Worm (Caenorhabditis elegans) whole organism, young adult: ENCODE measurements around the gene F44A2.5.
A peak's percentile ranks its signal among the peaks of the same experiment; 100 is the strongest.

Experiments
- B0261.1 ChIP-seq: sonication (generic microtip); optimal IDR thresholded peaks from 2 replicates; lab custom pipeline; 2016; ENCODE audit warnings: mild to moderate bottlenecking, missing genetic modification characterization, moderate library complexity, missing compliant biosample characterization
- B0336.3 ChIP-seq: fragments of 200-800 bp; sonication (Bioruptor generic); IDR thresholded peaks from 2 replicates; pipeline ENCODE4 v1.3.6; 2022; ENCODE audit warnings: missing genetic modification characterization, missing compliant biosample characterization
- F22D6.2 ChIP-seq: sonication (generic microtip); optimal IDR thresholded peaks from 2 replicates; lab custom pipeline; 2016; ENCODE audit warnings: mild to moderate bottlenecking, missing genetic modification characterization, missing compliant biosample characterization
- F49E8.2 ChIP-seq: sonication (generic microtip); optimal IDR thresholded peaks from 3 replicates; lab custom pipeline; 2017; ENCODE audit warnings: missing genetic modification characterization, mild to moderate bottlenecking, missing compliant biosample characterization, antibody characterized with exemption, moderate library complexity; ENCODE audit not compliant: insufficient read depth
- F57A8.1 ChIP-seq: fragments of 200-800 bp; sonication (Bioruptor generic); optimal IDR thresholded peaks from 2 replicates; lab custom pipeline; 2018; ENCODE audit warnings: mild to moderate bottlenecking, missing genetic modification characterization, moderate library complexity, missing compliant biosample characterization
- F57C9.4 ChIP-seq: sonication (generic microtip); optimal IDR thresholded peaks from 2 replicates; lab custom pipeline; 2017; ENCODE audit warnings: mild to moderate bottlenecking, missing genetic modification characterization, missing compliant biosample characterization
- K12H6.12 ChIP-seq: fragments of 200-800 bp; sonication (Bioruptor generic); optimal IDR thresholded peaks from 2 replicates; lab custom pipeline; 2018; ENCODE audit warnings: mild to moderate bottlenecking, missing genetic modification characterization, missing compliant biosample characterization
- ZK185.1 ChIP-seq: sonication (generic microtip); optimal IDR thresholded peaks from 2 replicates; lab custom pipeline; 2016; ENCODE audit warnings: mild to moderate bottlenecking, missing genetic modification characterization, missing compliant biosample characterization; ENCODE audit not compliant: poor library complexity, severe bottlenecking
- akir-1 ChIP-seq: fragments of 200-800 bp; sonication (Bioruptor generic); optimal IDR thresholded peaks from 2 replicates; lab custom pipeline; 2018; ENCODE audit warnings: mild to moderate bottlenecking, missing genetic modification characterization, moderate library complexity, missing compliant biosample characterization
- athp-1 ChIP-seq: sonication (generic microtip); optimal IDR thresholded peaks from 2 replicates; lab custom pipeline; 2017; ENCODE audit warnings: mild to moderate bottlenecking, missing genetic modification characterization, missing compliant biosample characterization
- attf-3 ChIP-seq: fragments of 200-800 bp; sonication (Bioruptor generic); conservative IDR thresholded peaks from 2 replicates; pipeline ENCODE4 v1.3.6; 2022; ENCODE audit warnings: missing genetic modification reagents, missing genetic modification characterization, missing compliant biosample characterization
- attf-5 ChIP-seq: fragments of 200-800 bp; sonication (Bioruptor generic); optimal IDR thresholded peaks from 2 replicates; lab custom pipeline; 2018; ENCODE audit warnings: mild to moderate bottlenecking, missing genetic modification characterization, missing compliant biosample characterization
- cebp-2 ChIP-seq: fragments of 200-800 bp; sonication (Bioruptor generic); IDR thresholded peaks from 2 replicates; pipeline ENCODE4 v1.3.6; 2022; ENCODE audit warnings: missing genetic modification characterization, missing compliant biosample characterization
- ceh-100 ChIP-seq: fragments of 200-800 bp; sonication (Bioruptor generic); IDR thresholded peaks from 2 replicates; pipeline ENCODE4 v1.3.6; 2022; ENCODE audit warnings: missing genetic modification reagents, missing genetic modification characterization, missing compliant biosample characterization
- ceh-40 ChIP-seq: fragments of 200-800 bp; sonication (Bioruptor generic); IDR thresholded peaks from 2 replicates; pipeline ENCODE4 v1.3.6; 2022; ENCODE audit warnings: missing genetic modification characterization, missing compliant biosample characterization
- ceh-91 ChIP-seq: fragments of 200-800 bp; sonication (Bioruptor generic); IDR thresholded peaks from 2 replicates; pipeline ENCODE4 v1.3.6; 2022; ENCODE audit warnings: missing genetic modification reagents, missing genetic modification characterization, missing compliant biosample characterization
- chd-7 ChIP-seq: sonication (generic microtip); optimal IDR thresholded peaks from 2 replicates; lab custom pipeline; 2016; ENCODE audit warnings: mild to moderate bottlenecking, missing genetic modification characterization, moderate library complexity, missing compliant biosample characterization
- dpff-1 ChIP-seq: sonication (generic microtip); optimal IDR thresholded peaks from 2 replicates; lab custom pipeline; 2017; ENCODE audit warnings: mild to moderate bottlenecking, missing genetic modification characterization, missing compliant biosample characterization
- dpl-1 ChIP-seq: fragments of 150-350 bp; optimal IDR thresholded peaks from 2 replicates; lab custom pipeline; 2014; ENCODE audit warnings: missing biosample characterization, missing genetic modification reagents, missing genetic modification characterization
- fkh-3 ChIP-seq: sonication (generic microtip); optimal IDR thresholded peaks from 2 replicates; lab custom pipeline; 2016; ENCODE audit warnings: mild to moderate bottlenecking, missing genetic modification characterization, missing compliant biosample characterization
- him-1 ChIP-seq: sonication (generic microtip); optimal IDR thresholded peaks from 2 replicates; lab custom pipeline; 2016; ENCODE audit warnings: missing genotype, missing genetic modification reagents, missing genetic modification characterization, missing compliant biosample characterization
- hlh-12 ChIP-seq: sonication (generic microtip); optimal IDR thresholded peaks from 2 replicates; lab custom pipeline; 2016; ENCODE audit warnings: missing genetic modification characterization, missing compliant biosample characterization
- hmg-1.2 ChIP-seq: fragments of 200-800 bp; sonication (Bioruptor generic); IDR thresholded peaks from 2 replicates; pipeline ENCODE4 v1.3.6; 2022; ENCODE audit warnings: missing genetic modification reagents, missing genetic modification characterization, missing compliant biosample characterization
- let-526 ChIP-seq: fragments of 200-800 bp; sonication (Bioruptor generic); IDR thresholded peaks from 2 replicates; pipeline ENCODE4 v1.3.6; 2022; ENCODE audit warnings: missing genetic modification reagents, missing genetic modification characterization, missing compliant biosample characterization
- lin-26 ChIP-seq: fragments of 200-800 bp; sonication (Bioruptor generic); IDR thresholded peaks from 2 replicates; pipeline ENCODE4 v1.3.6; 2022; ENCODE audit warnings: missing genetic modification reagents, missing genetic modification characterization, missing compliant biosample characterization
- lin-54 ChIP-seq: fragments of 200-800 bp; sonication (Bioruptor generic); optimal IDR thresholded peaks from 2 replicates; lab custom pipeline; 2018; ENCODE audit warnings: mild to moderate bottlenecking, missing genetic modification characterization, missing compliant biosample characterization
- lsl-1 ChIP-seq: fragments of 200-800 bp; sonication (Bioruptor generic); optimal IDR thresholded peaks from 2 replicates; lab custom pipeline; 2018; ENCODE audit warnings: mild to moderate bottlenecking, missing genetic modification characterization, moderate library complexity, missing compliant biosample characterization
- lsy-27 ChIP-seq: sonication (generic microtip); optimal IDR thresholded peaks from 2 replicates; lab custom pipeline; 2017; ENCODE audit warnings: missing genetic modification characterization, mild to moderate bottlenecking, missing compliant biosample characterization, antibody characterized with exemption, missing genotype, borderline replicate concordance; ENCODE audit not compliant: insufficient read depth
- madf-10 ChIP-seq: sonication (generic microtip); optimal IDR thresholded peaks from 2 replicates; lab custom pipeline; 2016; ENCODE audit warnings: mild to moderate bottlenecking, missing genetic modification characterization, missing compliant biosample characterization
- mcd-1 ChIP-seq: fragments of 200-800 bp; sonication (Bioruptor generic); IDR thresholded peaks from 2 replicates; pipeline ENCODE4 v1.3.6; 2022; ENCODE audit warnings: missing genetic modification reagents, missing genetic modification characterization, missing compliant biosample characterization
- mes-4 ChIP-seq: sonication (generic microtip); optimal IDR thresholded peaks from 2 replicates; lab custom pipeline; 2016; ENCODE audit warnings: missing genotype, missing genetic modification characterization, missing compliant biosample characterization
- nfya-2 ChIP-seq: fragments of 200-800 bp; sonication (Bioruptor generic); IDR thresholded peaks from 2 replicates; pipeline ENCODE4 v1.3.6; 2022; ENCODE audit warnings: missing genetic modification reagents, missing genetic modification characterization, missing compliant biosample characterization
- nhr-27 ChIP-seq: fragments of 200-800 bp; sonication (Bioruptor generic); optimal IDR thresholded peaks from 2 replicates; lab custom pipeline; 2018; ENCODE audit warnings: mild to moderate bottlenecking, missing genetic modification characterization, moderate library complexity, missing compliant biosample characterization
- nhr-80 ChIP-seq: sonication (generic microtip); optimal IDR thresholded peaks from 2 replicates; lab custom pipeline; 2016; ENCODE audit warnings: missing genetic modification characterization, missing compliant biosample characterization
- nhr-90 ChIP-seq: sonication (generic microtip); optimal IDR thresholded peaks from 2 replicates; lab custom pipeline; 2016; ENCODE audit warnings: missing genotype, mild to moderate bottlenecking, missing genetic modification characterization, missing compliant biosample characterization
- pbrm-1 ChIP-seq: fragments of 200-800 bp; sonication (Bioruptor generic); IDR thresholded peaks from 2 replicates; pipeline ENCODE4 v1.3.6; 2022; ENCODE audit warnings: missing genetic modification reagents, missing genetic modification characterization, missing compliant biosample characterization
- repo-1 ChIP-seq: sonication (generic microtip); optimal IDR thresholded peaks from 2 replicates; lab custom pipeline; 2017; ENCODE audit warnings: mild to moderate bottlenecking, missing genetic modification characterization, missing compliant biosample characterization
- rpc-1 ChIP-seq, 2 experiments: fragments of 150-350 bp in 1 of 2; sonication (generic microtip) in 1 of 2; optimal IDR thresholded peaks; 2 replicates each; lab custom pipeline; 2014 to 2018; ENCODE audit warnings: missing biosample characterization in 1 of 2, missing genetic modification characterization in 1 of 2, missing genetic modification reagents in 1 of 2, missing genotype in 1 of 2
- sea-2 ChIP-seq: fragments of 200-800 bp; sonication (Bioruptor generic); IDR thresholded peaks from 2 replicates; pipeline ENCODE4 v1.3.6; 2022; ENCODE audit warnings: missing genetic modification characterization, missing compliant biosample characterization
- snpc-1.3 ChIP-seq: sonication (generic microtip); optimal IDR thresholded peaks from 2 replicates; lab custom pipeline; 2017; ENCODE audit warnings: missing genetic modification characterization, mild to moderate bottlenecking, missing compliant biosample characterization, antibody characterized with exemption, moderate library complexity, missing genotype, missing genetic modification reagents; ENCODE audit not compliant: insufficient read depth
- unc-130 ChIP-seq: sonication (generic microtip); optimal IDR thresholded peaks from 2 replicates; lab custom pipeline; 2016; ENCODE audit warnings: missing genetic modification reagents, missing genetic modification characterization, missing compliant biosample characterization
- unc-62 ChIP-seq: fragments of 150-350 bp; optimal IDR thresholded peaks from 2 replicates; lab custom pipeline; 2014; ENCODE audit warnings: missing biosample characterization, missing genetic modification reagents, missing genetic modification characterization
- xnd-1 ChIP-seq: sonication (generic microtip); optimal IDR thresholded peaks from 2 replicates; lab custom pipeline; 2016; ENCODE audit warnings: missing genotype, missing genetic modification reagents, missing genetic modification characterization, missing compliant biosample characterization
- zim-3 ChIP-seq: sonication (generic microtip); optimal IDR thresholded peaks from 2 replicates; lab custom pipeline; 2017; ENCODE audit warnings: mild to moderate bottlenecking, missing genetic modification characterization, moderate library complexity, missing compliant biosample characterization
- ztf-18 ChIP-seq: sonication (generic microtip); optimal IDR thresholded peaks from 2 replicates; lab custom pipeline; 2016; ENCODE audit warnings: missing genotype, mild to moderate bottlenecking, missing genetic modification characterization, missing compliant biosample characterization
- ztf-22 ChIP-seq: fragments of 200-800 bp; sonication (Bioruptor generic); optimal IDR thresholded peaks from 2 replicates; lab custom pipeline; 2018; ENCODE audit warnings: mild to moderate bottlenecking, missing genetic modification characterization, moderate library complexity, missing compliant biosample characterization
- ztf-25 ChIP-seq: fragments of 200-800 bp; sonication (Bioruptor generic); IDR thresholded peaks from 2 replicates; pipeline ENCODE4 v1.3.6; 2022; ENCODE audit warnings: missing genetic modification reagents, missing genetic modification characterization, missing compliant biosample characterization
- ztf-26 ChIP-seq: sonication (generic microtip); optimal IDR thresholded peaks from 2 replicates; lab custom pipeline; 2017; ENCODE audit warnings: missing genetic modification characterization, missing compliant biosample characterization

The F44A2.5 gene

DNA sequence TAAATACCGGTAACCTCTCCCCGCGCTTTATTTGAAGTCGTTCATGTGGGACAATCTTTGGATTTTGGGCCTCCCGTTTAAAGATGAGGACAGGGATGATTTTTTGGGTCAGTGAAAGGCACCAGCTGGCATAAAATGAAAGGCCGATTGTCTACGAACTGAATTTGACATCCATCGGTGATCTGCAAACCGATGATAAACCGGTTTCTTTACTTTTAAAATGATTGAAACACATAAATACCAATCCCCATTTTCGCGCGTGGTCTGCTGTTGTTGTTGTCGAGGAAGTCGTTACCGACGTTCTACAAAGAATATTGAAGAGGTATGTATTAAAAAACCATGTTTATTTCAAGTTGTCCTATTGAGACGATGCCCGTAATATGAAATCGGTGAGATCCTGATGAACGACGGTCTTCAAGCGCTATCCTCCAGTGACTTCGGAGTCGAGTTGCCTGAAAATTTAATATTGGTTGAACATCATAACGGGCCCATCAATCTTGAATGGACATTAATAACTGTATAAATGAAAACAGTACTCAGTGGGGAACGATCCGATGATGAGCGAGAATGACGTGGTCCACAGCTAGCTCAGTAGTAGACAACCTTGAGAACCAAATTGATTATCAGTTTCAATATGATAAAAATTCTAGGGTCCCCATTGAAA, 45.7 kb downstream of the F44A2.5 start:
- TF ChIP-seq pbrm-1 (GFP tag; lab: Robert Waterston, UW) (peak; percentile 74), xnd-1 (tag; lab: Kevin White, UChicago) (no peak), unc-62 (GFP tag; lab: Kevin White, UChicago) (no peak), unc-130 (no peak), ztf-25 (GFP tag; lab: Robert Waterston, UW) (no peak), F22D6.2 (tag; lab: Kevin White, UChicago) (no peak), F57C9.4 (no peak), ceh-91 (peak; percentile 60; the same call in 1 of the 2 replicates), lsl-1 (GFP tag; lab: Kevin White, UChicago) (peak; percentile 32), madf-10 (no peak), mes-4 (tag; lab: Kevin White, UChicago) (no peak), F49E8.2 (no peak), akir-1 (GFP tag; lab: Kevin White, UChicago) (no peak), ztf-26 (tag; lab: Kevin White, UChicago) (no peak), athp-1 (tag; lab: Kevin White, UChicago) (no peak), repo-1 (tag; lab: Kevin White, UChicago) (no peak), him-1 (tag; lab: Kevin White, UChicago) (no peak), nhr-80 (tag; lab: Kevin White, UChicago) (no peak), snpc-1.3 (tag; lab: Kevin White, UChicago) (no peak), B0336.3 (GFP tag; lab: Robert Waterston, UW) (peak; percentile 8; the same call in 1 of the 2 replicates), lin-54 (GFP tag; lab: Kevin White, UChicago) (no peak), nfya-2 (GFP tag; lab: Robert Waterston, UW) (no peak), B0261.1 (tag; lab: Kevin White, UChicago) (no peak), lin-26 (GFP tag; lab: Robert Waterston, UW) (no peak; the same call in 1 of the 2 replicates), cebp-2 (GFP tag; lab: Robert Waterston, UW) (peak; percentile 74; the same call in 1 of the 2 replicates), mcd-1 (GFP tag; lab: Robert Waterston, UW) (0 out of 2 replicates have a peak, but pooled peaks have one; percentile 44), nhr-27 (peak; percentile 56), F57A8.1 (GFP tag; lab: Kevin White, UChicago) (no peak), zim-3 (tag; lab: Kevin White, UChicago) (no peak), attf-3 (0 out of 2 replicates have a peak, but pooled peaks have one; percentile 40), hlh-12 (tag; lab: Kevin White, UChicago) (no peak), K12H6.12 (tag; lab: Kevin White, UChicago) (no peak), sea-2 (no peak), ZK185.1 (tag; lab: Kevin White, UChicago) (peak; percentile 51), attf-5 (GFP tag; lab: Kevin White, UChicago) (no peak), dpff-1 (tag; lab: Kevin White, UChicago) (no peak), let-526 (GFP tag; lab: Robert Waterston, UW) (peak; percentile 21; the same call in 1 of the 2 replicates), fkh-3 (no peak), ceh-40 (GFP tag; lab: Robert Waterston, UW) (0 out of 2 replicates have a peak, but pooled peaks have one; percentile 76), ztf-18 (no peak), nhr-90 (tag; lab: Kevin White, UChicago) (no peak), ceh-100 (GFP tag; lab: Robert Waterston, UW) (no peak; the same call in 1 of the 2 replicates), dpl-1 (GFP tag; lab: Kevin White, UChicago) (no peak), ztf-22 (no peak), chd-7 (tag; lab: Kevin White, UChicago) (no peak), rpc-1 (optimal IDR thresholded peaks at IDR 0.05; lab: Kevin White, UChicago) (no peak), rpc-1 (tag; optimal IDR thresholded peaks at IDR 0.05; lab: Kevin White, UChicago) (no peak), lsy-27 (tag; lab: Kevin White, UChicago) (no peak), hmg-1.2 (GFP tag; lab: Robert Waterston, UW) (peak; percentile 56)
